Worm (Caenorhabditis elegans) whole organism, L1 larva: ENCODE results near the gene Y62E10A.13.

Source experiments
- Y116A8C.19 ChIP-seq: sonication (generic microtip); optimal IDR thresholded peaks from 2 replicates; lab custom pipeline; 2016; ENCODE audit warnings: missing compliant biosample characterization, missing genetic modification characterization, borderline replicate concordance
- aha-1 ChIP-seq: fragments of 150-350 bp; optimal IDR thresholded peaks from 2 replicates; lab custom pipeline; 2014; ENCODE audit warnings: missing biosample characterization, missing genetic modification characterization
- blmp-1 ChIP-seq: fragments of 150-350 bp; optimal IDR thresholded peaks from 2 replicates; lab custom pipeline; 2014; ENCODE audit warnings: missing biosample characterization, missing genetic modification characterization
- ceh-8 ChIP-seq: fragments of 200-800 bp; sonication (Bioruptor generic); optimal IDR thresholded peaks from 2 replicates; lab custom pipeline; 2018; ENCODE audit warnings: mild to moderate bottlenecking, missing genetic modification characterization, moderate library complexity, missing compliant biosample characterization
- ceh-88 ChIP-seq: fragments of 200-800 bp; sonication (Bioruptor generic); IDR thresholded peaks from 2 replicates; pipeline ENCODE4 v1.3.6; 2022; ENCODE audit warnings: missing genetic modification characterization, missing compliant biosample characterization
- dpl-1 ChIP-seq, 3 experiments: fragments of 150-350 bp in 2 of 3; sonication (generic microtip) in 1 of 3; optimal IDR thresholded peaks; 2 replicates each; lab custom pipeline; 2014 to 2017; ENCODE audit warnings: missing biosample characterization in 3 of 3, missing genetic modification characterization in 3 of 3, missing genetic modification reagents in 3 of 3
- dsc-1 ChIP-seq: sonication (generic microtip); optimal IDR thresholded peaks from 2 replicates; lab custom pipeline; 2016; ENCODE audit warnings: mild to moderate bottlenecking, missing genetic modification characterization, missing compliant biosample characterization
- efl-1 ChIP-seq, 4 experiments: fragments of 150-350 bp; optimal IDR thresholded peaks in 3 of 4; peaks in 1 of 4; 1 replicate in 1 of 4; 2 replicates in 3 of 4; lab custom pipeline; 2014; ENCODE audit warnings: missing biosample characterization in 2 of 4, missing genetic modification characterization in 2 of 4, missing genetic modification reagents in 2 of 4
- egl-13 ChIP-seq: sonication (generic microtip); optimal IDR thresholded peaks from 2 replicates; lab custom pipeline; 2016; ENCODE audit warnings: missing genotype, missing genetic modification reagents, missing genetic modification characterization, missing compliant biosample characterization
- ets-5 ChIP-seq: fragments of 200-800 bp; sonication (Bioruptor generic); IDR thresholded peaks from 2 replicates; pipeline ENCODE4 v1.3.6; 2022; ENCODE audit warnings: missing genetic modification characterization, missing compliant biosample characterization
- fkh-10 ChIP-seq: sonication (generic microtip); optimal IDR thresholded peaks from 2 replicates; lab custom pipeline; 2017; ENCODE audit warnings: missing biosample characterization, missing genetic modification reagents, missing genetic modification characterization
- fkh-8 ChIP-seq: sonication (generic microtip); optimal IDR thresholded peaks from 2 replicates; lab custom pipeline; 2016; ENCODE audit warnings: mild to moderate bottlenecking, missing genetic modification characterization, missing compliant biosample characterization
- grh-1 ChIP-seq: fragments of 200-800 bp; sonication (Bioruptor generic); IDR thresholded peaks from 2 replicates; pipeline ENCODE4 v1.3.6; 2022; ENCODE audit warnings: missing genetic modification reagents, missing genetic modification characterization, missing compliant biosample characterization
- lin-13 ChIP-seq: fragments of 150-350 bp; optimal IDR thresholded peaks from 2 replicates; lab custom pipeline; 2014; ENCODE audit warnings: missing biosample characterization, missing genetic modification reagents, missing genetic modification characterization
- lin-14 ChIP-seq: fragments of 200-800 bp; sonication (Bioruptor generic); optimal IDR thresholded peaks from 2 replicates; lab custom pipeline; 2018; ENCODE audit warnings: mild to moderate bottlenecking, missing genetic modification characterization, moderate library complexity, missing compliant biosample characterization
- lin-35 ChIP-seq, 2 experiments: fragments of 150-350 bp; optimal IDR thresholded peaks; 2 replicates each; lab custom pipeline; 2014; ENCODE audit warnings: missing biosample characterization in 2 of 2, missing genetic modification characterization in 2 of 2, missing genetic modification reagents in 2 of 2
- lsy-2 ChIP-seq, 2 experiments: fragments of 150-350 bp; optimal IDR thresholded peaks; 2 replicates each; lab custom pipeline; 2014; ENCODE audit warnings: missing biosample characterization in 2 of 2, missing genetic modification characterization in 2 of 2
- mdl-1 ChIP-seq, 2 experiments: fragments of 150-350 bp; optimal IDR thresholded peaks; 2 replicates each; lab custom pipeline; 2014 to 2017; ENCODE audit warnings: missing biosample characterization in 2 of 2, missing genetic modification characterization in 2 of 2, inconsistent platforms in 1 of 2
- mef-2 ChIP-seq: fragments of 150-350 bp; optimal IDR thresholded peaks from 2 replicates; lab custom pipeline; 2014; ENCODE audit warnings: missing biosample characterization, missing genetic modification characterization
- mep-1 ChIP-seq: fragments of 150-350 bp; optimal IDR thresholded peaks from 2 replicates; lab custom pipeline; 2014; ENCODE audit warnings: missing biosample characterization, missing genetic modification characterization
- nhr-19 ChIP-seq: fragments of 200-800 bp; sonication (Bioruptor generic); conservative IDR thresholded peaks from 2 replicates; pipeline ENCODE4 v1.3.6; 2022; ENCODE audit warnings: missing genetic modification characterization, missing compliant biosample characterization
- nhr-20 ChIP-seq: sonication (generic microtip); optimal IDR thresholded peaks from 2 replicates; lab custom pipeline; 2016; ENCODE audit warnings: mild to moderate bottlenecking, missing genetic modification characterization, missing compliant biosample characterization
- nhr-47 ChIP-seq: sonication (generic microtip); optimal IDR thresholded peaks from 2 replicates; lab custom pipeline; 2016; ENCODE audit warnings: mild to moderate bottlenecking, missing genetic modification characterization, moderate library complexity, missing compliant biosample characterization
- nhr-76 ChIP-seq: sonication (generic microtip); optimal IDR thresholded peaks from 2 replicates; lab custom pipeline; 2017; ENCODE audit warnings: missing biosample characterization, missing genetic modification characterization
- nhr-77 ChIP-seq: fragments of 150-350 bp; optimal IDR thresholded peaks from 2 replicates; lab custom pipeline; 2014; ENCODE audit warnings: missing biosample characterization, missing genetic modification characterization
- nhr-84 ChIP-seq: sonication (generic microtip); optimal IDR thresholded peaks from 2 replicates; lab custom pipeline; 2017; ENCODE audit warnings: missing biosample characterization, missing genetic modification characterization
- nhr-85 ChIP-seq: sonication (generic microtip); peaks from one replicate; lab custom pipeline; 2016; ENCODE audit warnings: missing genetic modification characterization, inconsistent platforms, missing compliant biosample characterization
- pag-3 ChIP-seq: sonication (generic microtip); optimal IDR thresholded peaks from 2 replicates; lab custom pipeline; 2017; ENCODE audit warnings: missing genetic modification characterization, mild to moderate bottlenecking, missing compliant biosample characterization, antibody characterized with exemption, borderline replicate concordance; ENCODE audit not compliant: insufficient read depth
- pax-3 ChIP-seq: fragments of 200-800 bp; sonication (Bioruptor generic); optimal IDR thresholded peaks from 2 replicates; lab custom pipeline; 2018; ENCODE audit warnings: mild to moderate bottlenecking, missing genetic modification characterization, moderate library complexity, missing compliant biosample characterization
- skn-1 ChIP-seq: fragments of 150-350 bp; optimal IDR thresholded peaks from 2 replicates; lab custom pipeline; 2014; ENCODE audit warnings: missing biosample characterization, missing genetic modification characterization
- snu-23 ChIP-seq: sonication (generic microtip); optimal IDR thresholded peaks from 2 replicates; lab custom pipeline; 2016; ENCODE audit warnings: missing genetic modification characterization, missing compliant biosample characterization
- sox-4 ChIP-seq: sonication (generic microtip); optimal IDR thresholded peaks from 2 replicates; lab custom pipeline; 2016; ENCODE audit warnings: missing genetic modification characterization, missing compliant biosample characterization
- sptf-1 ChIP-seq: fragments of 150-350 bp; optimal IDR thresholded peaks from 2 replicates; lab custom pipeline; 2014; ENCODE audit warnings: missing biosample characterization, missing genetic modification characterization
- sup-37 ChIP-seq: fragments of 200-800 bp; sonication (Bioruptor generic); optimal IDR thresholded peaks from 2 replicates; lab custom pipeline; 2018; ENCODE audit warnings: mild to moderate bottlenecking, missing genetic modification characterization, missing compliant biosample characterization
- unc-30 ChIP-seq: sonication (generic microtip); optimal IDR thresholded peaks from 2 replicates; lab custom pipeline; 2017; ENCODE audit warnings: missing biosample characterization, missing genetic modification characterization
- unc-62 ChIP-seq: fragments of 150-350 bp; optimal IDR thresholded peaks from 2 replicates; lab custom pipeline; 2014; ENCODE audit warnings: missing biosample characterization, missing genetic modification reagents, missing genetic modification characterization
- unc-86 ChIP-seq: sonication (generic microtip); optimal IDR thresholded peaks from 2 replicates; lab custom pipeline; 2016; ENCODE audit warnings: missing genetic modification characterization, missing compliant biosample characterization
- vab-15 ChIP-seq: sonication (generic microtip); optimal IDR thresholded peaks from 2 replicates; lab custom pipeline; 2017; ENCODE audit warnings: missing genotype, mild to moderate bottlenecking, missing genetic modification characterization, missing compliant biosample characterization
- ztf-4 ChIP-seq: fragments of 150-350 bp; optimal IDR thresholded peaks from 2 replicates; lab custom pipeline; 2014; ENCODE audit warnings: missing biosample characterization, missing genetic modification characterization

The Y62E10A.13 gene

DNA sequence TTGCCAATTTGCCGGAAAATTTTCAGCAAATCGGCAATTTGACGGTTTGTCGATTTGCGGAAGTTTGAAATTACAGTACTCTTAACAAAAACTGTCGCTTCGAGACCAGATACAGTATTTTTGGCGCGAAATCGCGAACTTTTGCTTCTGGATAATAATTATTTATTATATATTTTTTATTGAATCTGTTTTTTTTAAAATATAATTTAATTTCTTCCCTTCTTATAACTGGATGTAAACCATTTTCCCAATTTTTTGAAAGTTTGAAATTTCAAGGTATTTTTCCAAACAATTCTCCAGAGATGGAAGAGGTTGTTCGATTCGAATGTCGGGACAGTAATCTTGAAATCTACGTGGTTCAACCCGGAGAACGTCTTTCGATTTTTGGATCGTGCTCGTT lies 23.3 kb upstream of the Y62E10A.13 start, which contains the start of gene nol-9:
nol-9 (plus strand) TSS at position 301 of the 400 bp plus-strand sequence.
- TF ChIP-seq Y116A8C.19 (tag; lab: Kevin White, UChicago), result no peak
- TF ChIP-seq fkh-10, result no peak
- TF ChIP-seq egl-13 (tag; lab: Kevin White, UChicago), result no peak
- no peak for TF ChIP-seq nhr-84 (tag; lab: Kevin White, UChicago)
- no peak for TF ChIP-seq skn-1 (tag; lab: Kevin White, UChicago)
- TF ChIP-seq efl-1 (optimal IDR thresholded peaks at IDR 0.05; lab: Kevin White, UChicago), result no peak
- TF ChIP-seq efl-1 (GFP tag; optimal IDR thresholded peaks at IDR 0.05 in 1 of 2; lab: Kevin White, UChicago), result no peak
- TF ChIP-seq mep-1 (tag; lab: Kevin White, UChicago), result no peak
- TF ChIP-seq unc-86 (tag; lab: Kevin White, UChicago), result no peak
- TF ChIP-seq ets-5, result no peak
- no peak for TF ChIP-seq unc-30 (tag; lab: Kevin White, UChicago)
- TF ChIP-seq pax-3, result no peak
- no peak for TF ChIP-seq sox-4 (tag; lab: Kevin White, UChicago)
- TF ChIP-seq, all 84 proteins: peak for 0

DNA sequence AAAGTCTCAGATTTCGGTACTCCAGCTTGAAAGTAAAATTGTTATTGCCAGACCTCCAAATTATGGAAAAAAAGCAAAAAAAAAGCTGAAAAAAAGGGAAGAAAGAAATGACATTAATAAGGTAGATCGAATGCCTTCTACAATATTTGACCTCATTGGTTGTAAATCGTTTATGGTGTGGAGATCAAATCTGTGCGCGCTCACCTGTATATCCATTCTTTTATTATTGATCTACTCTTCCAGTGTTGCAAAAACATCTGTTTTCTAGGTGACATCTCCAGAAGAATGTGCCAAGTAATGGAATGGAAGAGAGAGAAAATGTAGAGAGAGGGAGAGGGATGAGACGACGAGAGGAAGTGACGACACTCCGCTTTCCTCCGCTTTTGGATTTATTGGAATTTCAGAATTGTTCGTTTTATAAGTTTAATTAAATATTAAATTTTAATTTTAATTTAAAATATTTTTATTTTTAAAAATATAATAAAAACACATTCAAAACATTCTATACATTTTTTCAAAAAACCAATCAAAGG lies 17.0 kb upstream of the Y62E10A.13 start, which contains the start of the genes pik-1 and aptf-2:
pik-1 (plus strand) TSS at position 303 of the 533 bp plus-strand sequence.
aptf-2 (minus strand) TSS at position 313 of the 533 bp plus-strand sequence.
- TF ChIP-seq dpl-1 (GFP tag; optimal IDR thresholded peaks at IDR 0.05; lab: Kevin White, UChicago), result peak in 1 of 3 experiments; percentile 31
- TF ChIP-seq aha-1, result no peak
- no peak for TF ChIP-seq dsc-1 (tag; lab: Kevin White, UChicago)
- TF ChIP-seq lin-14 (GFP tag; lab: Kevin White, UChicago), result no peak
- TF ChIP-seq nhr-76 (tag; lab: Kevin White, UChicago), result no peak
- no peak for TF ChIP-seq mef-2 (tag; lab: Kevin White, UChicago)
- no peak for TF ChIP-seq nhr-85
- TF ChIP-seq fkh-8 (tag; lab: Kevin White, UChicago), result no peak
- no peak for TF ChIP-seq Y116A8C.19 (tag; lab: Kevin White, UChicago)
- no peak for TF ChIP-seq mdl-1 (tag; optimal IDR thresholded peaks at IDR 0.05; lab: Kevin White, UChicago)
- TF ChIP-seq nhr-77, result no peak
- peak; percentile 32 for TF ChIP-seq mep-1 (tag; lab: Kevin White, UChicago)
- TF ChIP-seq nhr-20 (tag; lab: Kevin White, UChicago), result no peak
- no peak for TF ChIP-seq fkh-10
- TF ChIP-seq efl-1 (optimal IDR thresholded peaks at IDR 0.05; lab: Kevin White, UChicago), result no peak
- TF ChIP-seq efl-1 (GFP tag; optimal IDR thresholded peaks at IDR 0.05 in 1 of 2; lab: Kevin White, UChicago), result peak in 1 of 2 experiments; percentile 5
- TF ChIP-seq nhr-84 (tag; lab: Kevin White, UChicago), result no peak
- no peak for TF ChIP-seq ceh-88 (GFP tag; lab: Robert Waterston, UW)
- no peak for TF ChIP-seq nhr-19 (GFP tag; lab: Robert Waterston, UW)
- TF ChIP-seq blmp-1 (tag; lab: Kevin White, UChicago), result peak; percentile 27
- no peak for TF ChIP-seq sox-4 (tag; lab: Kevin White, UChicago)
- no peak for TF ChIP-seq nhr-47 (tag; lab: Kevin White, UChicago)
- TF ChIP-seq skn-1 (tag; lab: Kevin White, UChicago), result no peak
- peak in 1 of 2 experiments; percentile 26 for TF ChIP-seq lsy-2 (tag; optimal IDR thresholded peaks at IDR 0.05; lab: Kevin White, UChicago)
- no peak for TF ChIP-seq ceh-8 (GFP tag; lab: Kevin White, UChicago)
- no peak for TF ChIP-seq sptf-1 (tag; lab: Kevin White, UChicago)
- TF ChIP-seq lin-35 (GFP tag; optimal IDR thresholded peaks at IDR 0.05; lab: Kevin White, UChicago), result peak in 1 of 2 experiments; percentile 24
- TF ChIP-seq pag-3, result no peak
- TF ChIP-seq lin-13 (GFP tag; lab: Kevin White, UChicago), result no peak

DNA sequence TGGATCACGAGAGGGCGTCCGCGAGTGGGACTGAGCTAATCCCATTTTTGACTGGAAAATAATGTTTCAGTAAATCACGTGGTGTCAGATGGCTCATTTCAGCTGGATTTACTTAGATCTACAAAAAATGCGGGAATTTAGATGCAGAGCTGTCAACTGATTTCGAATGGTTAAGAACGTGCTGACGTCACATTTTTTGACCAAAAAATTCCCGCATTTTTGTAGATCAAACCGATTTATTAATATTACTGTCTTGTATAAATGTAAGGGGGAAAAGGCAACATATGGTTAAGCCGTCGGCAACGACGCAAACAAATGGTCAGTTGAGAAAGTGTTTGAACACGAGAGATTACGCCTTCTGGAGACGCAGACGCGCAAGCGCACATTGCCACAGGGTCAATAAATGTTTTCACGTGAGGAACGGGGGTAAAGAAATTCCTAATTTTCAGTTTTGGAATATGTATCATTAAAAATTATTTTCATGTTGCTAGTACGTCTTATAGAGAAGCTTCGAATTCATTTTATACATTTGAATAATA lies 14.1 kb upstream of the Y62E10A.13 start, which contains the start of gene gcl-1:
gcl-1 (minus strand) TSS at position 51 of the 539 bp plus-strand sequence.
- TF ChIP-seq efl-1 (optimal IDR thresholded peaks at IDR 0.05; lab: Kevin White, UChicago) (no peak), efl-1 (GFP tag; optimal IDR thresholded peaks at IDR 0.05 in 1 of 2; lab: Kevin White, UChicago) (no peak), nhr-47 (tag; lab: Kevin White, UChicago) (no peak), sup-37 (GFP tag; lab: Kevin White, UChicago) (no peak), grh-1 (GFP tag; lab: Robert Waterston, UW) (0 out of 2 replicates have a peak, but pooled peaks have one; percentile 29), vab-15 (tag; lab: Kevin White, UChicago) (no peak), snu-23 (peak; percentile 27), ztf-4 (no peak), lin-35 (GFP tag; optimal IDR thresholded peaks at IDR 0.05; lab: Kevin White, UChicago) (peak; percentile 13 to 37), mdl-1 (tag; optimal IDR thresholded peaks at IDR 0.05; lab: Kevin White, UChicago) (peak in 1 of 2 experiments; percentile 59), dpl-1 (GFP tag; optimal IDR thresholded peaks at IDR 0.05; lab: Kevin White, UChicago) (peak in 1 of 3 experiments; percentile 19), nhr-20 (tag; lab: Kevin White, UChicago) (no peak), unc-86 (tag; lab: Kevin White, UChicago) (no peak), unc-62 (GFP tag; lab: Kevin White, UChicago) (no peak), blmp-1 (tag; lab: Kevin White, UChicago) (peak; percentile 11)
- TF ChIP-seq, all 84 proteins: peak for 6
